Worm (Caenorhabditis elegans): ENCODE results near the gene F52E1.2.
A peak's percentile ranks its signal among the peaks of the same experiment; 100 is the strongest.

Gene F52E1.2

ce11 chrV:8401267-8401666 is 9.1 kb upstream of the F52E1.2 start:
- TF ChIP-seq snpc-4 (tag; optimal IDR thresholded peaks at IDR 0.05) = no peak
- TF ChIP-seq dsc-1 (tag; optimal IDR thresholded peaks at IDR 0.05) = no peak
- TF ChIP-seq jun-1 (tag; optimal IDR thresholded peaks at IDR 0.05) = no peak
- TF ChIP-seq nhr-20 (tag; optimal IDR thresholded peaks at IDR 0.05) = peak; percentile 16
- no peak for TF ChIP-seq xbp-1 (tag; optimal IDR thresholded peaks at IDR 0.05)
- TF ChIP-seq skn-1 (tag; optimal IDR thresholded peaks at IDR 0.05) = no peak
- 0 out of 2 replicates have a peak, but pooled peaks have one; percentile 9 for TF ChIP-seq nhr-19 (GFP tag; conservative IDR thresholded peaks at IDR 0.05)
- TF ChIP-seq blmp-1 (tag; optimal IDR thresholded peaks at IDR 0.05) = peak; percentile 89
- TF ChIP-seq nhr-85 (tag) = peak; percentile 61
- peak; percentile 41; the same call in 1 of the 2 replicates for TF ChIP-seq grh-1 (GFP tag; IDR thresholded peaks at IDR 0.05)
- peak; percentile 41 for TF ChIP-seq lin-14 (GFP tag; optimal IDR thresholded peaks at IDR 0.05)
- peak; percentile 34 to 90 (median 74) for TF ChIP-seq elt-3 (tag; optimal IDR thresholded peaks at IDR 0.05)

- TF ChIP-seq ceh-8 (GFP tag; optimal IDR thresholded peaks at IDR 0.05) (no peak), mdl-1 (tag; optimal IDR thresholded peaks at IDR 0.05) (no peak), elt-2 (tag; optimal IDR thresholded peaks at IDR 0.05) (peak; percentile 68), isw-1 (GFP tag; IDR thresholded peaks at IDR 0.05) (no peak)
These were observed 8.0 kb upstream of the F52E1.2 start, which contains the start of gene F52E1.9 for ce11 chrV:8402392-8402791. Gene F52E1.9, minus strand, starts transcription at chrV:8402669.

ce11 chrV:8403152-8403551 is 7.2 kb upstream of the F52E1.2 start:
- TF ChIP-seq ceh-8 (GFP tag; optimal IDR thresholded peaks at IDR 0.05) = no peak
- TF ChIP-seq lir-3 (tag; optimal IDR thresholded peaks at IDR 0.05; ENCODE audit: poor library complexity) = no peak
- no peak for TF ChIP-seq C34B4.2 (tag; optimal IDR thresholded peaks at IDR 0.05)
- TF ChIP-seq rnt-1 (tag; optimal IDR thresholded peaks at IDR 0.05) = no peak
- no peak for TF ChIP-seq nhr-12 (tag; optimal IDR thresholded peaks at IDR 0.05)
- TF ChIP-seq hpl-2 (GFP tag; optimal IDR thresholded peaks at IDR 0.05) = no peak
- TF ChIP-seq unc-98 (GFP tag; IDR thresholded peaks at IDR 0.05) = no peak
- no peak for TF ChIP-seq aly-2 (tag; optimal IDR thresholded peaks at IDR 0.05)
- no peak for TF ChIP-seq lsy-2 (tag; optimal IDR thresholded peaks at IDR 0.05)
- TF ChIP-seq hlh-17 (GFP tag; optimal IDR thresholded peaks at IDR 0.05; ENCODE audit: borderline replicate concordance) = no peak
- TF ChIP-seq vab-15 (tag; optimal IDR thresholded peaks at IDR 0.05) = no peak
- TF ChIP-seq nhr-90 (tag; optimal IDR thresholded peaks at IDR 0.05; ENCODE audit: poor library complexity) = no peak
- TF ChIP-seq nhr-19 (GFP tag; conservative IDR thresholded peaks at IDR 0.05) = no peak
- no peak for TF ChIP-seq sup-37 (GFP tag; optimal IDR thresholded peaks at IDR 0.05)
- TF ChIP-seq nhr-84 (tag; optimal IDR thresholded peaks at IDR 0.05) = no peak
- no peak for TF ChIP-seq snu-23 (GFP tag; optimal IDR thresholded peaks at IDR 0.05)
- no peak for TF ChIP-seq nhr-85 (tag)
- TF ChIP-seq mdl-1 (tag; optimal IDR thresholded peaks at IDR 0.05) = no peak

ce11 chrV:8403916-8404315 is 6.5 kb upstream of the F52E1.2 start:
- no peak for TF ChIP-seq hpl-2 (GFP tag; optimal IDR thresholded peaks at IDR 0.05)
- TF ChIP-seq nhr-85 (tag) = peak; percentile 59

ce11 chrV:8404339-8404738 is 6.1 kb upstream of the F52E1.2 start:
- TF ChIP-seq ztf-11 (tag; optimal IDR thresholded peaks at IDR 0.05) (no peak), blmp-1 (tag; optimal IDR thresholded peaks at IDR 0.05) (peak; percentile 59), elt-3 (tag; optimal IDR thresholded peaks at IDR 0.05) (peak in 3 of 6 experiments; percentile 44 to 59 (median 54))

ce11 chrV:8406155-8406554 is 4.2 kb upstream of the F52E1.2 start:
- peak; percentile 67 for TF ChIP-seq nhr-85 (tag)
- TF ChIP-seq elt-3 (tag; optimal IDR thresholded peaks at IDR 0.05) = peak in 2 of 6 experiments; percentile 28 to 30
- no peak for TF ChIP-seq efl-3 (GFP tag; optimal IDR thresholded peaks at IDR 0.05)
